Fruit fly (Drosophila melanogaster): ENCODE results near the gene CCT3.

- TF ChIP-seq CTCF (optimal IDR thresholded peaks at IDR 0.05): no peak
- TF ChIP-seq CG8478 (optimal IDR thresholded peaks at IDR 0.05): no peak
Observed at dm6 chr3R:16672213-16672706, 24.9 kb downstream of the CCT3 start.

Data from S2 (cell line).